Fruit fly (Drosophila melanogaster) whole organism, pupa: ENCODE measurements around the gene Acsf2.

Experiments
- CG10348 ChIP-seq: fragments of 200-800 bp; sonication (Bioruptor generic); IDR thresholded peaks from 2 replicates; pipeline ENCODE4 v1.3.6; 2022; ENCODE audit warnings: missing biosample characterization, missing genetic modification characterization
- CG12605 ChIP-seq: fragments of 200-800 bp; sonication (Bioruptor generic); IDR thresholded peaks from 2 replicates; pipeline ENCODE4 v1.3.6; 2022; ENCODE audit warnings: missing biosample characterization, missing genetic modification characterization
- CG13204 ChIP-seq: fragments of 200-800 bp; sonication (Bioruptor generic); optimal IDR thresholded peaks from 2 replicates; lab custom pipeline; 2018; ENCODE audit warnings: missing biosample characterization, mild to moderate bottlenecking, missing genetic modification characterization, moderate library complexity
- CG14655 ChIP-seq: fragments of 200-800 bp; sonication (Bioruptor generic); optimal IDR thresholded peaks from 3 replicates; lab custom pipeline; 2017; ENCODE audit warnings: mild to moderate bottlenecking, missing biosample characterization, missing genetic modification reagents, missing genetic modification characterization
- CG15710 ChIP-seq: fragments of 200-800 bp; sonication (Bioruptor generic); optimal IDR thresholded peaks from 2 replicates; lab custom pipeline; 2018; ENCODE audit warnings: missing biosample characterization, mild to moderate bottlenecking, missing genetic modification characterization, moderate library complexity
- CG17806 ChIP-seq: fragments of 200-800 bp; sonication (Bioruptor generic); optimal IDR thresholded peaks from 2 replicates; lab custom pipeline; 2018; ENCODE audit warnings: missing biosample characterization, mild to moderate bottlenecking, missing genetic modification characterization, moderate library complexity
- CG32121 ChIP-seq: fragments of 200-800 bp; sonication (Bioruptor generic); IDR thresholded peaks from 2 replicates; pipeline ENCODE4 v1.3.6; 2022; ENCODE audit warnings: missing biosample characterization, missing genetic modification characterization
- CG34367 ChIP-seq: fragments of 200-800 bp; sonication (Bioruptor generic); optimal IDR thresholded peaks from 2 replicates; lab custom pipeline; 2018; ENCODE audit warnings: missing biosample characterization, mild to moderate bottlenecking, missing genetic modification characterization
- CG4496 ChIP-seq: fragments of 200-800 bp; sonication (Bioruptor generic); IDR thresholded peaks from 3 replicates; pipeline ENCODE4 v1.3.6; 2022; ENCODE audit warnings: missing biosample characterization, missing genetic modification characterization
- CG8159 ChIP-seq: fragments of 200-800 bp; sonication (Bioruptor generic); optimal IDR thresholded peaks from 3 replicates; lab custom pipeline; 2018; ENCODE audit warnings: missing biosample characterization, mild to moderate bottlenecking, missing genetic modification characterization, moderate library complexity
- CG8301 ChIP-seq: fragments of 200-800 bp; sonication (Bioruptor generic); optimal IDR thresholded peaks from 2 replicates; lab custom pipeline; 2018; ENCODE audit warnings: missing biosample characterization, mild to moderate bottlenecking, missing genetic modification characterization
- CG9948 ChIP-seq: fragments of 200-800 bp; sonication (Bioruptor generic); optimal IDR thresholded peaks from 2 replicates; lab custom pipeline; 2018; ENCODE audit warnings: missing biosample characterization, mild to moderate bottlenecking, missing genetic modification characterization, moderate library complexity
- D1 ChIP-seq: fragments of 200-800 bp; sonication (Bioruptor generic); optimal IDR thresholded peaks from 2 replicates; lab custom pipeline; 2018; ENCODE audit warnings: missing biosample characterization, mild to moderate bottlenecking, missing genetic modification characterization, moderate library complexity
- EcR ChIP-seq: fragments of 200-800 bp; sonication (Bioruptor generic); optimal IDR thresholded peaks from 3 replicates; lab custom pipeline; 2019; ENCODE audit warnings: missing biosample characterization, missing genetic modification characterization, mild to moderate bottlenecking, moderate library complexity, missing genetic modification reagents
- Ets98B ChIP-seq: fragments of 200-800 bp; sonication (Bioruptor generic); IDR thresholded peaks from 2 replicates; pipeline ENCODE4 v1.3.6; 2022; ENCODE audit warnings: missing biosample characterization, missing genetic modification characterization
- Pif1A ChIP-seq: fragments of 200-800 bp; sonication (Bioruptor generic); optimal IDR thresholded peaks from 3 replicates; lab custom pipeline; 2016; ENCODE audit warnings: missing biosample characterization, missing genetic modification characterization
- Pif1B ChIP-seq: fragments of 200-800 bp; sonication (Bioruptor generic); optimal IDR thresholded peaks from 3 replicates; lab custom pipeline; 2016; ENCODE audit warnings: missing biosample characterization, missing genetic modification characterization
- Snoo ChIP-seq: fragments of 200-800 bp; sonication (Bioruptor generic); optimal IDR thresholded peaks from 3 replicates; lab custom pipeline; 2017; ENCODE audit warnings: missing biosample characterization, mild to moderate bottlenecking, missing genetic modification characterization, inconsistent platforms
- fd96Ca ChIP-seq: fragments of 200-800 bp; sonication (Bioruptor generic); IDR thresholded peaks from 3 replicates; pipeline ENCODE4 v1.3.6; 2022; ENCODE audit warnings: missing biosample characterization, missing genetic modification characterization
- gl ChIP-seq: fragments of 200-800 bp; sonication (Bioruptor generic); optimal IDR thresholded peaks from 2 replicates; lab custom pipeline; 2018; ENCODE audit warnings: missing biosample characterization, mild to moderate bottlenecking, missing genetic modification characterization
- rn ChIP-seq: fragments of 200-800 bp; sonication (Bioruptor generic); IDR thresholded peaks from 2 replicates; pipeline ENCODE4 v1.3.6; 2022; ENCODE audit warnings: missing biosample characterization, missing genetic modification characterization

The Acsf2 gene

dm6 chr2L:5338024-5338720, 3.9 kb downstream of the Acsf2 start, which contains the start of gene fusl:
Gene fusl (minus strand): TSS chr2L:5338073.
- TF ChIP-seq gl (tag; lab: Kevin White, UChicago) (no peak), Ets98B (GFP tag; lab: Robert Waterston, UW) (no peak), CG12605 (no peak), Pif1B (no peak), fd96Ca (GFP tag; lab: Robert Waterston, UW) (no peak)
- TF ChIP-seq, all 21 proteins: peak for 0

dm6 chr2L:5337159-5337558, 4.9 kb downstream of the Acsf2 start:
- no peak for TF ChIP-seq EcR (GFP tag; lab: Kevin White, UChicago)
- TF ChIP-seq Snoo (tag; lab: Kevin White, UChicago): no peak
- TF ChIP-seq rn (GFP tag; lab: Robert Waterston, UW): no peak
- TF ChIP-seq CG8159 (tag; lab: Kevin White, UChicago): no peak
- no peak for TF ChIP-seq CG17806 (tag; lab: Kevin White, UChicago)
- TF ChIP-seq CG15710: no peak
- no peak for TF ChIP-seq CG9948 (tag; lab: Kevin White, UChicago)
- TF ChIP-seq fd96Ca (GFP tag; lab: Robert Waterston, UW): no peak
- TF ChIP-seq CG13204 (GFP tag; lab: Kevin White, UChicago): no peak

- TF ChIP-seq CG32121 (GFP tag; lab: Robert Waterston, UW) (no peak), CG13204 (GFP tag; lab: Kevin White, UChicago) (peak; percentile 57), EcR (GFP tag; lab: Kevin White, UChicago) (peak; percentile 3)
These were observed 9.5 kb downstream of the Acsf2 start for dm6 chr2L:5332574-5332973.

dm6 chr2L:5329557-5329956, 12.5 kb downstream of the Acsf2 start, which contains the start of gene TotM:
Gene TotM (plus strand): TSS chr2L:5329857.
- no peak for TF ChIP-seq CG17806 (tag; lab: Kevin White, UChicago)
- TF ChIP-seq, all 21 proteins: peak for 0

dm6 chr2L:5328829-5329499, 13.1 kb downstream of the Acsf2 start, which contains the start of gene CG14022:
Gene CG14022 (minus strand): TSS chr2L:5328879.
- peak; percentile 2 for TF ChIP-seq CG14655
- TF ChIP-seq EcR (GFP tag; lab: Kevin White, UChicago): no peak
- TF ChIP-seq gl (tag; lab: Kevin White, UChicago): no peak
- no peak for TF ChIP-seq CG15710
- TF ChIP-seq Pif1A: no peak
- TF ChIP-seq Pif1B: no peak
- no peak for TF ChIP-seq CG4496 (GFP tag; lab: Robert Waterston, UW)

- TF ChIP-seq gl (tag; lab: Kevin White, UChicago) (no peak), Ets98B (GFP tag; lab: Robert Waterston, UW) (no peak), EcR (GFP tag; lab: Kevin White, UChicago) (peak; percentile 43), CG4496 (GFP tag; lab: Robert Waterston, UW) (no peak), CG9948 (tag; lab: Kevin White, UChicago) (no peak), CG15710 (no peak)
These were observed 14.8 kb downstream of the Acsf2 start for dm6 chr2L:5327266-5327621.

- TF ChIP-seq Pif1B (no peak), fd96Ca (GFP tag; lab: Robert Waterston, UW) (peak; percentile 14; the same call in 1 of the 3 replicates), CG32121 (GFP tag; lab: Robert Waterston, UW) (peak; percentile 43; the same call in 1 of the 2 replicates), CG14655 (peak; percentile 26), Ets98B (GFP tag; lab: Robert Waterston, UW) (peak; percentile 21), CG15710 (peak; percentile 46), CG10348 (GFP tag; lab: Robert Waterston, UW) (no peak), CG8159 (tag; lab: Kevin White, UChicago) (peak; percentile 52), CG4496 (GFP tag; lab: Robert Waterston, UW) (peak; percentile 59; the same call in 1 of the 3 replicates), gl (tag; lab: Kevin White, UChicago) (no peak), CG9948 (tag; lab: Kevin White, UChicago) (peak; percentile 33), D1 (tag; lab: Kevin White, UChicago) (no peak), CG13204 (GFP tag; lab: Kevin White, UChicago) (no peak), CG17806 (tag; lab: Kevin White, UChicago) (peak; percentile 51), CG8301 (peak; percentile 3), Snoo (tag; lab: Kevin White, UChicago) (peak; percentile 25), CG34367 (tag; lab: Kevin White, UChicago) (peak; percentile 17)
These were observed 15.4 kb downstream of the Acsf2 start, which contains the start of the genes Ncoa6 and cype for dm6 chr2L:5326414-5327265. Gene Ncoa6 (minus strand): TSS chr2L:5326683. Gene cype (plus strand): TSS chr2L:5327227.
